Fruit fly (Drosophila melanogaster): ENCODE data around the gene CG13786.

Gene CG13786

DNA sequence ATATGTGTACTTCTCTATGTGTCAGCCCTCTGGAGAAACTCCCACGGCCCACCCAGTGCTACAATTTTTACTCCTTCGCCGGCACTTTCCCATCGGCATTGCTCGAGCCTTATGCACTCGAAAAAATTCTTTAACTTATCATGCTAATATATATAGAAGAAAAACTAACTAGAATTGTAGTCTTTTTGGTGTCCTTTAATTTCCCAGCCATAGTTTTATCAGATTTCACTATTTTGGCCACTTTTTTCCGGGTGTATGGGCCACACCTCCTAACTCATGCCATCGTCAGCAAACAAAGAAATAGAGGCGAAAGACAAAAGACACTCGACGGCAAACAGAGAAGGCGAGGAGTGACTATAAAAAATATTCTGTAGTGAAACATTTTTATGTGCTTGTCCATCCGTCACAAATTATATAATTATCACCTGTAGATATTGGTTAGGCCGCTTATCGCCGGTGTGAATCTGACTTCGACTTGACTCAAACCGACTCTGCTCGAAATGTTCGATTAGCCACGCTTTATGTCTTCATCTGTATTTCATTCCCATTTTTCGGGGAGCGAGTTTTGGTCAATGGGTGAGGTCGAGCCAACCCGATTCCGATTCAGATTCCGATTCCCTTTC lies 46.1 kb upstream of the CG13786 start:
- TF ChIP-seq Hr4 (GFP tag; optimal IDR thresholded peaks at IDR 0.05) (peak; percentile 6), svp (GFP tag) (peak; percentile 48), CG4318 (GFP tag; optimal IDR thresholded peaks at IDR 0.05) (no peak), CG6163 (GFP tag; IDR thresholded peaks at IDR 0.05) (peak; percentile 51; the same call in 2 of the 3 replicates), Eip78C (GFP tag) (peak; percentile 33), CG32006 (GFP tag; optimal IDR thresholded peaks at IDR 0.05) (peak; percentile 32), Met (GFP tag; optimal IDR thresholded peaks at IDR 0.05) (no peak)

DNA sequence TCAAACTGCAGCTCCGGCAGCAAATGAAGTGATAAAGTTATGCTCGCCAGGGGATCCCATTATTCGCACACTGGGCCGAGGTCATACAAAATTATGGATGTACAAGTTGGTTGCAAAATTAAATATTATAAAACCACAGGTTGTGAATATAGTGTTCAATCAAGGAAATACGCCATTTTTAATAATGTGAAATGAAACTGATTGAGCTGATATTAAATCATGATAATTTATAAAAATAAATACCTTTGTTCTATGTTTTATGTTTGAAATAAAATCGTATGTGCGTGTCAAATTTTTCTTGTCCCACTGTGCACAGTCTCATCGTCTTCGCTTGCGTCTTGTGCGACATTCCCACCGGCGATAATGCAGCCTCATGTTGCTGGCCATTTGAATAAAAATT lies 43.1 kb upstream of the CG13786 start:
- TF ChIP-seq CG9139 (GFP tag; optimal IDR thresholded peaks at IDR 0.05), result no peak
- peak; percentile 29 for TF ChIP-seq cyc (GFP tag; optimal IDR thresholded peaks at IDR 0.05)
- no peak for TF ChIP-seq fd85E (GFP tag; optimal IDR thresholded peaks at IDR 0.05)
- TF ChIP-seq Hr38 (GFP tag; optimal IDR thresholded peaks at IDR 0.05), result no peak
- TF ChIP-seq dac (GFP tag; optimal IDR thresholded peaks at IDR 0.05), result peak; percentile 27
- TF ChIP-seq Hr4 (GFP tag; optimal IDR thresholded peaks at IDR 0.05), result peak; percentile 68
- TF ChIP-seq CG11902 (GFP tag; optimal IDR thresholded peaks at IDR 0.05), result no peak
- TF ChIP-seq CG6276 (GFP tag; optimal IDR thresholded peaks at IDR 0.05), result peak; percentile 48
- peak; percentile 33 for TF ChIP-seq spab (GFP tag; optimal IDR thresholded peaks at IDR 0.05)
- peak; percentile 20 for TF ChIP-seq CG6792 (GFP tag; optimal IDR thresholded peaks at IDR 0.05)
- TF ChIP-seq acj6 (GFP tag; optimal IDR thresholded peaks at IDR 0.05), result peak; percentile 66
- TF ChIP-seq vri (GFP tag; optimal IDR thresholded peaks at IDR 0.05), result peak; percentile 21
- peak; percentile 63 for TF ChIP-seq Sox14 (GFP tag; optimal IDR thresholded peaks at IDR 0.05)
- peak; percentile 49 for TF ChIP-seq CG4318 (GFP tag; optimal IDR thresholded peaks at IDR 0.05)
- peak; percentile 35 for TF ChIP-seq CG8632 (GFP tag; optimal IDR thresholded peaks at IDR 0.05)
- TF ChIP-seq CG11762 (GFP tag; optimal IDR thresholded peaks at IDR 0.05; ENCODE audit: insufficient read depth), result peak; percentile 36
- peak; percentile 57 for TF ChIP-seq net (GFP tag; optimal IDR thresholded peaks at IDR 0.05)
- peak; percentile 8 for TF ChIP-seq CG1621 (tag; optimal IDR thresholded peaks at IDR 0.05)
- TF ChIP-seq fkh (GFP tag; optimal IDR thresholded peaks at IDR 0.05), result no peak
- TF ChIP-seq CG8319 (GFP tag; optimal IDR thresholded peaks at IDR 0.05), result peak; percentile 7
- peak; percentile 56; the same call in 1 of the 3 replicates for TF ChIP-seq eg (GFP tag; IDR thresholded peaks at IDR 0.05)
- peak; percentile 36 for TF ChIP-seq fd59A (GFP tag; optimal IDR thresholded peaks at IDR 0.05)
- TF ChIP-seq Eip93F (GFP tag; optimal IDR thresholded peaks at IDR 0.05), result no peak
- peak; percentile 0 for TF ChIP-seq CG7368 (GFP tag; optimal IDR thresholded peaks at IDR 0.05)
- no peak for TF ChIP-seq CG11294 (GFP tag; IDR thresholded peaks at IDR 0.05)
- TF ChIP-seq Ets21C (GFP tag; optimal IDR thresholded peaks at IDR 0.05), result peak; percentile 41
- peak; percentile 76 for TF ChIP-seq CG8119 (GFP tag; IDR thresholded peaks at IDR 0.05)
- peak; percentile 86 for TF ChIP-seq svp (GFP tag)
- TF ChIP-seq CG34406 (GFP tag; optimal IDR thresholded peaks at IDR 0.05), result peak; percentile 46
- TF ChIP-seq CG32006 (GFP tag; optimal IDR thresholded peaks at IDR 0.05), result peak; percentile 75
- TF ChIP-seq CG10631 (GFP tag; optimal IDR thresholded peaks at IDR 0.05), result peak; percentile 59
- peak; percentile 46 for TF ChIP-seq Hr39 (GFP tag; optimal IDR thresholded peaks at IDR 0.05)
- peak; percentile 49 for TF ChIP-seq lz (GFP tag; optimal IDR thresholded peaks at IDR 0.05)
- peak; percentile 60 for TF ChIP-seq Eip75B (GFP tag; optimal IDR thresholded peaks at IDR 0.05)
- TF ChIP-seq CG6808 (GFP tag; optimal IDR thresholded peaks at IDR 0.05), result peak; percentile 37
- peak; percentile 70 for TF ChIP-seq Met (GFP tag; optimal IDR thresholded peaks at IDR 0.05)
- peak; percentile 48 for TF ChIP-seq CG3032 (tag; optimal IDR thresholded peaks at IDR 0.05)
- peak; percentile 56 for TF ChIP-seq Smox (GFP tag; optimal IDR thresholded peaks at IDR 0.05)
- TF ChIP-seq CG16779 (tag; optimal IDR thresholded peaks at IDR 0.05), result no peak
- TF ChIP-seq ss (GFP tag; optimal IDR thresholded peaks at IDR 0.05), result peak; percentile 22 to 31
- TF ChIP-seq CG6163 (GFP tag; IDR thresholded peaks at IDR 0.05), result peak; percentile 55; the same call in 1 of the 3 replicates
- no peak for TF ChIP-seq CG6854 (GFP tag; optimal IDR thresholded peaks at IDR 0.05)
- peak; percentile 67 for TF ChIP-seq OdsH (GFP tag; optimal IDR thresholded peaks at IDR 0.05)
- TF ChIP-seq achi (GFP tag; optimal IDR thresholded peaks at IDR 0.05), result peak; percentile 68
- peak; percentile 70 for TF ChIP-seq CG3919 (GFP tag; optimal IDR thresholded peaks at IDR 0.05)
- TF ChIP-seq pdm3 (GFP tag; optimal IDR thresholded peaks at IDR 0.05), result peak; percentile 61
- peak; percentile 24 for TF ChIP-seq dsx (GFP tag; optimal IDR thresholded peaks at IDR 0.05; ENCODE audit: poor library complexity, severe bottlenecking)

Measured in whole organism, prepupa.